Worm (Caenorhabditis elegans) whole organism, midembryonic: ENCODE data around the gene srh-154.

ENCODE experiments used
- T22C8.4 ChIP-seq: fragments of 200-800 bp; sonication (Bioruptor generic); IDR thresholded peaks from 2 replicates; pipeline ENCODE4 v1.3.6; 2022; ENCODE audit warnings: missing genetic modification characterization, missing compliant biosample characterization
- cog-1 ChIP-seq: sonication (generic microtip); optimal IDR thresholded peaks from 2 replicates; lab custom pipeline; 2016; ENCODE audit warnings: missing genetic modification characterization, missing compliant biosample characterization
- flt-1 ChIP-seq: fragments of 200-800 bp; sonication (Bioruptor generic); IDR thresholded peaks from 2 replicates; pipeline ENCODE4 v1.3.6; 2022; ENCODE audit warnings: missing genetic modification characterization, missing compliant biosample characterization
- klf-2 ChIP-seq: fragments of 200-800 bp; sonication (Bioruptor generic); conservative IDR thresholded peaks from 2 replicates; pipeline ENCODE4 v1.3.6; 2022; ENCODE audit warnings: missing genetic modification reagents, missing genetic modification characterization, missing compliant biosample characterization
- med-1 ChIP-seq: sonication (generic microtip); optimal IDR thresholded peaks from 2 replicates; lab custom pipeline; 2017; ENCODE audit warnings: missing genetic modification characterization, mild to moderate bottlenecking, missing compliant biosample characterization, antibody characterized with exemption, missing genetic modification reagents; ENCODE audit not compliant: insufficient read depth
- ref-1 ChIP-seq: fragments of 200-800 bp; sonication (Bioruptor generic); conservative IDR thresholded peaks from 2 replicates; pipeline ENCODE4 v1.3.6; 2022; ENCODE audit warnings: missing genetic modification reagents, missing genetic modification characterization, missing compliant biosample characterization
- tab-1 ChIP-seq: fragments of 200-800 bp; sonication (Bioruptor generic); IDR thresholded peaks from 2 replicates; pipeline ENCODE4 v1.3.6; 2022; ENCODE audit warnings: missing genetic modification characterization, missing compliant biosample characterization
- ztf-23 ChIP-seq: fragments of 200-800 bp; sonication (Bioruptor generic); IDR thresholded peaks from 2 replicates; pipeline ENCODE4 v1.3.6; 2022; ENCODE audit warnings: missing genetic modification reagents, missing genetic modification characterization, missing compliant biosample characterization
- ztf-29 ChIP-seq: fragments of 200-800 bp; sonication (Bioruptor generic); IDR thresholded peaks from 2 replicates; pipeline ENCODE4 v1.3.6; 2022; ENCODE audit warnings: missing genetic modification reagents, missing genetic modification characterization, missing compliant biosample characterization

The srh-154 gene

DNA sequence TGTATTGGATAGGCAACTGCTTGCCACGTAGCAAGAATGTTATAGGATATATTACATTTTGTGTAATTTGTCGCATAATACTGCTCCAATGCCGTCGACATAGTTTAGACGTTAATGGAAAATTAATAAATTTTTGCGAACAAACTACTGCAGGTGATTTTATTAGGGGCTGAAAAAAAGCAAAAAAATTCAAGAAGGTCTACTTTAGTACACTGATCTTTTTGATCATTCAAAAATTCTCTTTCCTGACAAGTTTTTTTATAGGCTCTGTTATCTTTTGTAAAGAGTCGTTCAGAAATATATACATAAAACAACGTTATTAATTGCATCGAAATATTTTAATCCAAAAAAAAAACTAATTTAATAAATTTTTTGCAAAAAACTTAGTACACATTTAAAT lies 45.6 kb downstream of the srh-154 start, which contains the start of gene srh-111:
Gene srh-111 (minus strand): TSS at position 101 of the 400 bp plus-strand sequence.
- TF ChIP-seq ztf-23 (GFP tag; lab: Robert Waterston, UW) (no peak), med-1 (GFP tag; lab: Kevin White, UChicago) (no peak), T22C8.4 (GFP tag; lab: Robert Waterston, UW) (no peak), tab-1 (GFP tag; lab: Robert Waterston, UW) (no peak), ref-1 (no peak), ztf-29 (GFP tag; lab: Robert Waterston, UW) (no peak), flt-1 (no peak), cog-1 (no peak), klf-2 (GFP tag; lab: Robert Waterston, UW) (no peak)

DNA sequence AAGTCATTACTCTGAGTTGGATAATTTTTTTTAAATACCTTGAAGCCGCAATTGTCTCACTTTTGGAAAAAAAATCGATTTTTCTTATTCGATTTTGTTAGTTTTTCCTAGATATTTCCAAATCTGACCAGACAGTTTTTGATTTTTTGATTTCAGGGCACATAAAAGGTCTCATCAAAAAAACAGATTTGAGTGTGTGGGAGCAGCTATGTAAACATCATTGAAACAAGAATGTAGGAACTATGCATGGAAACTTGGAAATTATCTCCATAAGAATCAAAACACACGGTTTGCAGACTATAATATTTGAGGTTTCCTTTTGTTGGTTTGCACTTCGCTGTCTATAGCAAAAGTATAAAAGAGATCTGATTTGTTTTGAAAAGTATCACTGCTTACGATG lies 46.5 kb downstream of the srh-154 start, which contains the start of gene scl-24:
Gene scl-24 (plus strand): TSS at position 301 of the 400 bp plus-strand sequence.
- no peak for TF ChIP-seq tab-1 (GFP tag; lab: Robert Waterston, UW)
- TF ChIP-seq ztf-29 (GFP tag; lab: Robert Waterston, UW) = no peak
- TF ChIP-seq klf-2 (GFP tag; lab: Robert Waterston, UW) = no peak
- no peak for TF ChIP-seq ztf-23 (GFP tag; lab: Robert Waterston, UW)
- no peak for TF ChIP-seq med-1 (GFP tag; lab: Kevin White, UChicago)
- no peak for TF ChIP-seq cog-1
- TF ChIP-seq flt-1 = no peak
- no peak for TF ChIP-seq ref-1
- TF ChIP-seq T22C8.4 (GFP tag; lab: Robert Waterston, UW) = no peak
